Fruit fly (Drosophila melanogaster): ENCODE data around the gene CG7294.

DNA sequence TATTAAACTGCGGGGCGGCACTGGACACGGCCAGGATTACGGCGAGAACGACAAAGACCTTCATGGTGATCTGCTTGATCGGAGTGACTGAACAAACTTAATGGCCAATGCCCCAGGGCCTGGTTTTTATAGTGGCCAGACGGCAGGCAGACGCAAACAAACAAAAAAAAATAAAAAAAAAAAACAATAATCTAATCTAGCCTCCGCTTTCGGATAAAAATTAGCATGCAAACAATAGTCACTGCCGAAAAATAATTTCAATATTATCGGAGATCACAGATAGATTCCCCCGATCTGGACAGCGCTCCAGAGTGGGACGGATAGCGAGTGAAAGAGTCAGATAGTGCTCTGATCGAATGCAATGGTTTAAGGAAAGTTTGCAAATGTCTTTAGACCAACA is 4.8 kb downstream of the CG7294 start, which contains the start of gene CG7299:
- no peak for TF ChIP-seq CG7101 (tag; optimal IDR thresholded peaks at IDR 0.05)
- TF ChIP-seq CG33017 (tag; optimal IDR thresholded peaks at IDR 0.05) = no peak
- no peak for TF ChIP-seq ovo (GFP tag; optimal IDR thresholded peaks at IDR 0.05)
- no peak for TF ChIP-seq Hr96 (GFP tag; optimal IDR thresholded peaks at IDR 0.05)
- TF ChIP-seq Clk (GFP tag; optimal IDR thresholded peaks at IDR 0.05) = no peak
- TF ChIP-seq CG12768 (GFP tag; optimal IDR thresholded peaks at IDR 0.05) = no peak
- no peak for TF ChIP-seq CG7045 (GFP tag; optimal IDR thresholded peaks at IDR 0.05)
- TF ChIP-seq cic (GFP tag; optimal IDR thresholded peaks at IDR 0.05) = no peak
- TF ChIP-seq CG5204 (GFP tag; optimal IDR thresholded peaks at IDR 0.05) = no peak
- TF ChIP-seq CG1620 (GFP tag; optimal IDR thresholded peaks at IDR 0.05) = no peak
- no peak for TF ChIP-seq kay (GFP tag; ENCODE audit: borderline replicate concordance)
